Worm (Caenorhabditis elegans): Measurements from ENCODE around the gene lgc-4.

The lgc-4 gene

ce11 chrX:9225273-9225672, 16.8 kb downstream of the lgc-4 start:
- TF ChIP-seq nhr-76 (tag; optimal IDR thresholded peaks at IDR 0.05) (no peak), ama-1 (optimal IDR thresholded peaks at IDR 0.05) (no peak), rnt-1 (tag; optimal IDR thresholded peaks at IDR 0.05) (peak; percentile 49), fos-1 (tag; optimal IDR thresholded peaks at IDR 0.05) (no peak), mdl-1 (tag; optimal IDR thresholded peaks at IDR 0.05) (peak in 1 of 2 experiments; percentile 65), elt-2 (tag; optimal IDR thresholded peaks at IDR 0.05) (no peak), lin-13 (GFP tag; optimal IDR thresholded peaks at IDR 0.05) (no peak), nhr-90 (tag; optimal IDR thresholded peaks at IDR 0.05; ENCODE audit: poor library complexity) (peak; percentile 55), nhr-47 (tag; optimal IDR thresholded peaks at IDR 0.05) (peak; percentile 9), ztf-4 (tag; optimal IDR thresholded peaks at IDR 0.05) (no peak), ets-5 (GFP tag; IDR thresholded peaks at IDR 0.05) (no peak), nhr-71 (tag; optimal IDR thresholded peaks at IDR 0.05) (peak; percentile 49), snu-23 (GFP tag; optimal IDR thresholded peaks at IDR 0.05) (peak; percentile 68), nhr-19 (GFP tag; conservative IDR thresholded peaks at IDR 0.05) (peak; percentile 31), mep-1 (tag; optimal IDR thresholded peaks at IDR 0.05) (no peak), ces-1 (GFP tag; optimal IDR thresholded peaks at IDR 0.05) (no peak), nhr-85 (tag) (peak; percentile 93), efl-1 (optimal IDR thresholded peaks at IDR 0.05) (peak in 1 of 2 experiments; percentile 40), efl-1 (GFP tag; optimal IDR thresholded peaks at IDR 0.05 in 1 of 2) (no peak), Y116A8C.19 (tag; optimal IDR thresholded peaks at IDR 0.05; ENCODE audit: borderline replicate concordance) (no peak), ceh-90 (tag; optimal IDR thresholded peaks at IDR 0.05) (no peak), blmp-1 (tag; optimal IDR thresholded peaks at IDR 0.05) (peak; percentile 38), lin-14 (GFP tag; optimal IDR thresholded peaks at IDR 0.05) (peak; percentile 75), elt-3 (tag; optimal IDR thresholded peaks at IDR 0.05) (peak in 2 of 6 experiments; percentile 20 to 21), alr-1 (tag; optimal IDR thresholded peaks at IDR 0.05; ENCODE audit: borderline replicate concordance) (no peak), C04F5.9 (tag; optimal IDR thresholded peaks at IDR 0.05) (no peak), swsn-7 (tag; optimal IDR thresholded peaks at IDR 0.05) (peak; percentile 17), skn-1 (tag; optimal IDR thresholded peaks at IDR 0.05) (peak; percentile 3), nhr-77 (tag; optimal IDR thresholded peaks at IDR 0.05) (no peak), nhr-20 (tag; optimal IDR thresholded peaks at IDR 0.05) (peak; percentile 51), nhr-28 (tag; optimal IDR thresholded peaks at IDR 0.05) (no peak), tbx-2 (tag; optimal IDR thresholded peaks at IDR 0.05) (peak; percentile 34), lsy-2 (tag; optimal IDR thresholded peaks at IDR 0.05) (peak in 1 of 2 experiments; percentile 14), sup-37 (GFP tag; optimal IDR thresholded peaks at IDR 0.05) (no peak), grh-1 (GFP tag; IDR thresholded peaks at IDR 0.05) (peak; percentile 44; the same call in 1 of the 2 replicates), lin-35 (GFP tag; optimal IDR thresholded peaks at IDR 0.05) (peak; percentile 18 to 53), C16A3.4 (tag; optimal IDR thresholded peaks at IDR 0.05) (peak; percentile 18), jun-1 (tag; optimal IDR thresholded peaks at IDR 0.05) (peak; percentile 23)

DNA sequence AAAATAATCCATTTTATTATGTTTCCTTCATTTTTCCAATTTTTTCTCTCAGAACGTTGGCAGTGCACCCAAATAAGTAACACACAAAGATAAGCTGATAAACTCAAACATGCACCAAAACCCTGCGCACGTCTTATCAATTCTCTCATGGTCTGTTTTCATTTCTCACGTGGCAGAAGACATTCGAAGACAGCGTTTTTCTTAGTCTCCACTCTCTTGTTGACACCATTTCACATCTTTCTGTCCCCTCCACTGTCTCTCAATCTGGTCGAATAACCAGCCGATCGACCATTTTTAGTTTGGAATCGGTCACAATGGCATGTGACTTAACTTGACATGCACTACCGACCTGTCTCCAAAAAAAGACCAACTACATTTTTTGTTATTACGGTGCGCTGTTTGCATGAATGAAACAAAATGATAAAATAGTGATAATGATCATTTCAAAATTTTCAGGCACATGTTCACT, 28.1 kb downstream of the lgc-4 start, which contains the start of gene C35B8.3:
Gene C35B8.3, plus strand, starts transcription at position 51 of the 469 bp plus-strand sequence.
- TF ChIP-seq ets-5 (GFP tag; IDR thresholded peaks at IDR 0.05) = no peak
- peak; percentile 40 for TF ChIP-seq C16A3.4 (tag; optimal IDR thresholded peaks at IDR 0.05)
- no peak for TF ChIP-seq efl-1 (optimal IDR thresholded peaks at IDR 0.05)
- peak in 1 of 2 experiments; percentile 91 for TF ChIP-seq efl-1 (GFP tag; optimal IDR thresholded peaks at IDR 0.05 in 1 of 2)
- TF ChIP-seq hlh-17 (GFP tag; optimal IDR thresholded peaks at IDR 0.05; ENCODE audit: borderline replicate concordance) = no peak
- TF ChIP-seq elt-3 (tag; optimal IDR thresholded peaks at IDR 0.05) = peak in 4 of 6 experiments; percentile 15 to 87 (median 42)
- TF ChIP-seq tlp-1 (tag; optimal IDR thresholded peaks at IDR 0.05) = no peak
- no peak for TF ChIP-seq efl-3 (GFP tag; optimal IDR thresholded peaks at IDR 0.05)
- TF ChIP-seq ztf-4 (tag; optimal IDR thresholded peaks at IDR 0.05) = no peak
- no peak for TF ChIP-seq lin-15B (tag; optimal IDR thresholded peaks at IDR 0.05)
- peak; percentile 72 for TF ChIP-seq nhr-71 (tag; optimal IDR thresholded peaks at IDR 0.05)
- no peak for TF ChIP-seq hlh-4 (tag; optimal IDR thresholded peaks at IDR 0.05)
- TF ChIP-seq sox-4 (tag; optimal IDR thresholded peaks at IDR 0.05) = no peak
- TF ChIP-seq blmp-1 (tag; optimal IDR thresholded peaks at IDR 0.05) = peak; percentile 77
- TF ChIP-seq pqm-1 (tag; optimal IDR thresholded peaks at IDR 0.05) = no peak
- TF ChIP-seq mdl-1 (tag; optimal IDR thresholded peaks at IDR 0.05) = peak in 1 of 2 experiments; percentile 88
- peak in 1 of 2 experiments; percentile 47 for TF ChIP-seq lsy-2 (tag; optimal IDR thresholded peaks at IDR 0.05)
- no peak for TF ChIP-seq isw-1 (GFP tag; IDR thresholded peaks at IDR 0.05)
- no peak for TF ChIP-seq alr-1 (tag; optimal IDR thresholded peaks at IDR 0.05; ENCODE audit: borderline replicate concordance)
- TF ChIP-seq mef-2 (tag; optimal IDR thresholded peaks at IDR 0.05) = no peak
- no peak for TF ChIP-seq nhr-11 (tag; optimal IDR thresholded peaks at IDR 0.05)
- TF ChIP-seq rnt-1 (tag; optimal IDR thresholded peaks at IDR 0.05) = no peak
- peak; percentile 81 for TF ChIP-seq elt-2 (tag; optimal IDR thresholded peaks at IDR 0.05)
- TF ChIP-seq ces-1 (GFP tag; optimal IDR thresholded peaks at IDR 0.05) = no peak
- no peak for TF ChIP-seq aly-2 (tag; optimal IDR thresholded peaks at IDR 0.05)
- peak; percentile 48 for TF ChIP-seq tbx-2 (tag; optimal IDR thresholded peaks at IDR 0.05)
- TF ChIP-seq irx-1 (tag; optimal IDR thresholded peaks at IDR 0.05) = no peak
- no peak for TF ChIP-seq fkh-4 (tag; optimal IDR thresholded peaks at IDR 0.05; ENCODE audit: borderline replicate concordance)
- TF ChIP-seq Y116A8C.19 (tag; optimal IDR thresholded peaks at IDR 0.05; ENCODE audit: borderline replicate concordance) = no peak

All from whole organism, L1 larva.